Fruit fly (Drosophila melanogaster): ENCODE data around the gene CG9458.

CG9458 gene

DNA sequence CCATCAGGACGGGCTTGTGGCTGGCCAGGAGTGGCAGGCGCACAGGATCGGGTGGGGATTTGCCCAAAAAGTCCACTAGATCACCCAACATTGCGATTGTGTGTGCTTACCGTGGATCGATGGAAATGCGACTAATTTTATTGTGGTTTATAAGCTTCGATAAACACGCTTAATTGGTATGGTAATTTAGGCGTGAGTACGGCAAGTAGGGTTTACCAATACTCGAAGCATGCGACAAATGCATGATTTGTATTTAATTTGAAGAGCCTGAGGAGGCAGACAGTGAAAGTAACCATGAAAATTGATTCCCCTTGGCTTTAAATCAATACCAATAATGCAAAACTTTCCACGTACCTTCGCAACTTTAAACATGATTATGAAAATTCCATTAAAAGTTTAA lies at the start of gene CG9458:
Gene CG9458 (minus strand): TSS at position 101 of the 400 bp plus-strand sequence.
- no peak for TF ChIP-seq Snoo (tag; optimal IDR thresholded peaks at IDR 0.05)
- TF ChIP-seq CG13204 (GFP tag; optimal IDR thresholded peaks at IDR 0.05), result no peak
- no peak for TF ChIP-seq CG12605 (GFP tag; IDR thresholded peaks at IDR 0.05)
- TF ChIP-seq CG15710 (tag; optimal IDR thresholded peaks at IDR 0.05), result no peak
- TF ChIP-seq CG8301 (tag; optimal IDR thresholded peaks at IDR 0.05), result no peak
- no peak for TF ChIP-seq fd96Ca (GFP tag; IDR thresholded peaks at IDR 0.05)
- TF ChIP-seq CG32121 (GFP tag; IDR thresholded peaks at IDR 0.05), result no peak
- no peak for TF ChIP-seq CG8159 (tag; optimal IDR thresholded peaks at IDR 0.05)
- no peak for TF ChIP-seq EcR (GFP tag; optimal IDR thresholded peaks at IDR 0.05)
- TF ChIP-seq CG4496 (GFP tag; IDR thresholded peaks at IDR 0.05), result no peak
- no peak for TF ChIP-seq CG9948 (tag; optimal IDR thresholded peaks at IDR 0.05)
- no peak for TF ChIP-seq Pif1B (GFP tag; optimal IDR thresholded peaks at IDR 0.05)
- no peak for TF ChIP-seq CG34367 (tag; optimal IDR thresholded peaks at IDR 0.05)
- no peak for TF ChIP-seq rn (GFP tag; IDR thresholded peaks at IDR 0.05)
- TF ChIP-seq gl (tag; optimal IDR thresholded peaks at IDR 0.05), result no peak

DNA sequence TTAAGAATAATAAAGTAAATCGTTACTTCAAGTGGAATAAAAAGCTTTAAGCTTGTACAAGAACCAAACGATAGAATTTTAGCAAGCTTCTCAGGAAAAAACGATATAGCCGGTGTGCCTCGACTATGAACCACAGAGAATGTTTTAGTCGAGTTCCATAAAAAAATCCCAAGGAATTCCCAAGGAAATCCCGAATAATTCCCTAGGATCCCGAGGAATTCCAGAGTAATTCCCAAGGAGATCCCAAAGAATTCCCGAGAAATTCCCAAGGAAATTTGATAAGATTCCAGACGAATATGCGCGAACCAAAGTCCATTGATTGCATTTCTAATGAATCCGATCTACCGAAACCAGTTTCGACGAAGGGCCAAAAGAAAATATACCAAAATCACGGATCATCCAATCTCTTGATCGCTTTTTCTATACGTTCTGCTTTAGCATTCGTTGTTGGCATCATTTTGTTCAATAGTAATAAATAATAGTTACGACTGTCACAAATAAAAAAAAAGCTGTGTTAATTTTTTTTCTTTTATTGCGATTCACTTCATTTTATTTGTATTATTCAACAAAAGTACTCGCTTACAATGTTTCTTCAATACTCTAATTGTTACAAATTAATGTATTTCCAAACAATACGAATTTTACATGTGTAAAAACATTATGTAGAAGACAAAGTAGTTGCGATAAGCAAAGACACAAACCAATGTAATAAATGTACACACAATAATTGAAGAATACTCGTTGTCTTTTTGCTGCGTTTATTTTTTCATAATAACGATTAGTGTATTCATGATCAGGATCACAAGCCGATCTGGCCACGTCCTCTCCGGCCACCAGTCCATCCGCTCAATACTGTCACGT lies 49.1 kb upstream of the CG9458 start:
- TF ChIP-seq D1 (tag; optimal IDR thresholded peaks at IDR 0.05) (peak; percentile 30), gl (tag; optimal IDR thresholded peaks at IDR 0.05) (no peak), CG4496 (GFP tag; IDR thresholded peaks at IDR 0.05) (no peak), CG15710 (tag; optimal IDR thresholded peaks at IDR 0.05) (no peak), CG8301 (tag; optimal IDR thresholded peaks at IDR 0.05) (peak; percentile 12)

DNA sequence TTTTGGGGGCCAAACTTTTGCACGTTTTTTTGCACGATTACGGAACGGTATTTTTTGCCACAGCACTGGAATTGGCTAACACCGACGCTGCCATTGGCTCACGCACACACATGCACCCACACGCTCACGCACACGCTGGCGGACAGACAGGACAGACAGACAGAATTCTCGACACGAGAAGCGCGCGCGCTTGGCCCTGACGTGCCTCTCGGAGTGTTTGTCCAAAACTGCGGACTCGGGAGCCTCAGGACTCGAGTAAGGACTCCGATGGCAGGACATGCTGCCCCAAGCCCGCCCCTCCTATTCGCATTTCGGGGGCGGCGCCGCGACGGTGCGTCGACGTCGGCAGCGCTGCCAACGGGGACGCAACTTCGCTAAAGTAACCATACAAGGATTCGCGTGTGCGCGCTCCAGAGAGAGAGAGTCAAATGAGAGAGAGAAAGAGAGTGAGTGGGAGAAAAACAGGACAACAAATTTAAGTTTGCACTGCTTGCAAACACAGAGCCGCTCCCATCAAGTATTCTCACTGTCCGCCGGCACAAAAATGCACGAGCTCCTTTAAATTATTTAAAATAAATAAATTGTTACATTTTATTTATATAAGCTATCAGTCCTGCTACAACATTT lies 48.3 kb upstream of the CG9458 start, which contains the start of gene Teh1:
Gene Teh1 (minus strand): TSS at position 210 of the 627 bp plus-strand sequence.
- TF ChIP-seq CG8301 (tag; optimal IDR thresholded peaks at IDR 0.05) (no peak), fd96Ca (GFP tag; IDR thresholded peaks at IDR 0.05) (no peak), CG14655 (GFP tag; optimal IDR thresholded peaks at IDR 0.05) (no peak), CG32121 (GFP tag; IDR thresholded peaks at IDR 0.05) (no peak), CG12605 (GFP tag; IDR thresholded peaks at IDR 0.05) (no peak), CG17806 (tag; optimal IDR thresholded peaks at IDR 0.05) (no peak), CG34367 (tag; optimal IDR thresholded peaks at IDR 0.05) (no peak), gl (tag; optimal IDR thresholded peaks at IDR 0.05) (no peak), D1 (tag; optimal IDR thresholded peaks at IDR 0.05) (no peak), rn (GFP tag; IDR thresholded peaks at IDR 0.05) (no peak), Snoo (tag; optimal IDR thresholded peaks at IDR 0.05) (no peak), EcR (GFP tag; optimal IDR thresholded peaks at IDR 0.05) (no peak), CG4496 (GFP tag; IDR thresholded peaks at IDR 0.05) (no peak), Pif1B (GFP tag; optimal IDR thresholded peaks at IDR 0.05) (no peak), CG15710 (tag; optimal IDR thresholded peaks at IDR 0.05) (no peak), CG13204 (GFP tag; optimal IDR thresholded peaks at IDR 0.05) (no peak), Ets98B (GFP tag; IDR thresholded peaks at IDR 0.05) (no peak), Pif1A (GFP tag; optimal IDR thresholded peaks at IDR 0.05) (no peak), CG10348 (GFP tag; IDR thresholded peaks at IDR 0.05) (no peak)

- no peak for TF ChIP-seq CG8159 (tag; optimal IDR thresholded peaks at IDR 0.05)
- no peak for TF ChIP-seq gl (tag; optimal IDR thresholded peaks at IDR 0.05)
- TF ChIP-seq CG9948 (tag; optimal IDR thresholded peaks at IDR 0.05), result no peak
- peak; percentile 30 for TF ChIP-seq CG13204 (GFP tag; optimal IDR thresholded peaks at IDR 0.05)
- TF ChIP-seq CG32121 (GFP tag; IDR thresholded peaks at IDR 0.05), result no peak
- no peak for TF ChIP-seq Snoo (tag; optimal IDR thresholded peaks at IDR 0.05)
Measured at dm6 chr3R:9865854-9866396, 46.2 kb upstream of the CG9458 start.

dm6 chr3R:9860561-9860960 lies 40.9 kb upstream of the CG9458 start:
- TF ChIP-seq CG17806 (tag; optimal IDR thresholded peaks at IDR 0.05) (no peak), Pif1B (GFP tag; optimal IDR thresholded peaks at IDR 0.05) (no peak), CG4496 (GFP tag; IDR thresholded peaks at IDR 0.05) (no peak), rn (GFP tag; IDR thresholded peaks at IDR 0.05) (no peak), CG14655 (GFP tag; optimal IDR thresholded peaks at IDR 0.05) (no peak)

DNA sequence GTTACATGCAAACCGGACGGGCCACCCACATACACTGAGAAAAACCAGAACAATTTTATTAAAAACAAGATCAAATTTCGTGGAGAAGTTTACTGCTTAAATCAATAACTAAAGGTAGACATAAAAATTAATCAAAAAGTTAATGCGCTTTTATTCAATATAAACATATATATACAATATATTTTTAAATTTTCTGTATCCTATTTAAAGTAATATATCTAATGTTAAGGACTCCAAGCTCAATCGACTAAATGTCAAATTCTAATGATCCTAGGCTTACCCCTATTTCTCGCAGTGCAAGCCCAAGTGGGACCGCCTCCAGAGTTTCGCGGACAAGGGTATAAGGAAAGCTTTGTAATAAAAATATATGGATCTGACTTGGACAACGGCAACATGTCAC lies 38.1 kb upstream of the CG9458 start:
- no peak for TF ChIP-seq CG9948 (tag; optimal IDR thresholded peaks at IDR 0.05)
- no peak for TF ChIP-seq rn (GFP tag; IDR thresholded peaks at IDR 0.05)
- TF ChIP-seq CG34367 (tag; optimal IDR thresholded peaks at IDR 0.05), result no peak
- no peak for TF ChIP-seq CG17806 (tag; optimal IDR thresholded peaks at IDR 0.05)
- TF ChIP-seq CG32121 (GFP tag; IDR thresholded peaks at IDR 0.05), result no peak
- TF ChIP-seq CG12605 (GFP tag; IDR thresholded peaks at IDR 0.05), result no peak
- no peak for TF ChIP-seq CG13204 (GFP tag; optimal IDR thresholded peaks at IDR 0.05)
- no peak for TF ChIP-seq CG8159 (tag; optimal IDR thresholded peaks at IDR 0.05)
- no peak for TF ChIP-seq EcR (GFP tag; optimal IDR thresholded peaks at IDR 0.05)
- TF ChIP-seq CG15710 (tag; optimal IDR thresholded peaks at IDR 0.05), result no peak
- no peak for TF ChIP-seq Pif1A (GFP tag; optimal IDR thresholded peaks at IDR 0.05)
- TF ChIP-seq CG14655 (GFP tag; optimal IDR thresholded peaks at IDR 0.05), result no peak
- no peak for TF ChIP-seq CG10348 (GFP tag; IDR thresholded peaks at IDR 0.05)
- TF ChIP-seq CG8301 (tag; optimal IDR thresholded peaks at IDR 0.05), result no peak
- TF ChIP-seq Ets98B (GFP tag; IDR thresholded peaks at IDR 0.05), result no peak
- no peak for TF ChIP-seq CG4496 (GFP tag; IDR thresholded peaks at IDR 0.05)

Measured in whole organism, pupa.